Fruit fly (Drosophila melanogaster): ENCODE measurements around the gene CG34408.
A peak's percentile ranks its signal among the peaks of the same experiment; 100 is the strongest.

The CG34408 gene

DNA sequence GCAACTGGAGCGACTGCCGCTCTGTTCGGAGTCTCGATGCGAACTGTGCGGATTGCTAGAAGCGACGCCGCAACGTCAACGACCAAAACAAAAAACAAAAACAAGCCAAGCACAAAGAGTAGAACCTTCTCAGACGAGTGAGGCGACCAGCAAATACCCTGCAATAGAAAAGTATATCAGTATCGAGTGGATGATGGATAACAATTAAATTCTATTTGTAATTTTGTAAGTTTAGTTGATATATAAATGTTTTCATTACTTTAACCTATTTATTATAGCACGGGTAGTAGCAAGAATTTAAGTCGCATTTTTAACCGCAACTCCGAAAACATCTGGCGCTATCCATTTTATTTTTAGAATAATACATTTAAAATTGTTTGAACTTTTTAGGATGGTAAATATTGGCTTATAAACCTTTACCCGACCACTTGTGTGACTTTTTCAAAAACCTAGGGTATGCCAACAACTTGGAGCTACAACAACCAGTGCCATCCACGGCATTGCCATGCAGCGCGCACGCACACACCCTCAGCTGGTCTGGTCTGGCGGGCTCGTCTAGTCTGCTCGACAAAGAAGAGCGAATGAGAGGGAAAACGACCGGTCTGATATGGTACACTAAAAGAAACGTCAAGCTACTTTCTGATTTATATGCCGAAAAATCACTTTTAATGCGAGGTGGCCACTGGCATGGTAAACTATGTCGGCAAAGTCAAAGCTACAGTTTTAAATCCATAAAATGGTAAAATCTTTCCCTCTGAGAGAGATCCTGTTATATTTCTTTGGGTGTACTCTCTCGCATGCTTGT lies 45.5 kb downstream of the CG34408 start, which contains the start of gene CG12643 (continued):
- TF ChIP-seq Hr4 (GFP tag; optimal IDR thresholded peaks at IDR 0.05): peak; percentile 95
- peak; percentile 98 for TF ChIP-seq CG6163 (GFP tag; IDR thresholded peaks at IDR 0.05)
- peak; percentile 86 for TF ChIP-seq CG4318 (GFP tag; optimal IDR thresholded peaks at IDR 0.05)
- peak; percentile 91 for TF ChIP-seq achi (GFP tag; optimal IDR thresholded peaks at IDR 0.05)
- peak; percentile 97 for TF ChIP-seq topi (GFP tag; optimal IDR thresholded peaks at IDR 0.05)
- TF ChIP-seq dsx (GFP tag; optimal IDR thresholded peaks at IDR 0.05; ENCODE audit: poor library complexity, severe bottlenecking): peak; percentile 73
- TF ChIP-seq svp (GFP tag): peak; percentile 98
- TF ChIP-seq Met (GFP tag; optimal IDR thresholded peaks at IDR 0.05): peak; percentile 95
- TF ChIP-seq Sox102F (GFP tag; optimal IDR thresholded peaks at IDR 0.05): peak; percentile 96
- peak; percentile 97 for TF ChIP-seq CG3919 (GFP tag; optimal IDR thresholded peaks at IDR 0.05)
- TF ChIP-seq Lpt (GFP tag; optimal IDR thresholded peaks at IDR 0.05): peak; percentile 96
- peak; percentile 78 for TF ChIP-seq spab (GFP tag; optimal IDR thresholded peaks at IDR 0.05)
- TF ChIP-seq salr (GFP tag; optimal IDR thresholded peaks at IDR 0.05): peak; percentile 86 to 90
- peak; percentile 98 for TF ChIP-seq Hr39 (GFP tag; optimal IDR thresholded peaks at IDR 0.05)
- TF ChIP-seq ss (GFP tag; optimal IDR thresholded peaks at IDR 0.05): peak; percentile 72 to 90
- TF ChIP-seq CG11762 (GFP tag; optimal IDR thresholded peaks at IDR 0.05; ENCODE audit: insufficient read depth): peak; percentile 88
- TF ChIP-seq lz (GFP tag; optimal IDR thresholded peaks at IDR 0.05): peak; percentile 97
- peak; percentile 94 for TF ChIP-seq CG11902 (GFP tag; optimal IDR thresholded peaks at IDR 0.05)
- peak; percentile 95 for TF ChIP-seq pdm3 (GFP tag; optimal IDR thresholded peaks at IDR 0.05)
- TF ChIP-seq CG16779 (tag; optimal IDR thresholded peaks at IDR 0.05): peak; percentile 76
- TF ChIP-seq OdsH (GFP tag; optimal IDR thresholded peaks at IDR 0.05): peak; percentile 93
- TF ChIP-seq Smox (GFP tag; optimal IDR thresholded peaks at IDR 0.05): peak; percentile 96
- TF ChIP-seq esn (GFP tag; optimal IDR thresholded peaks at IDR 0.05): peak; percentile 97
- peak; percentile 72 for TF ChIP-seq CG3032 (tag; optimal IDR thresholded peaks at IDR 0.05)
- TF ChIP-seq eg (GFP tag; IDR thresholded peaks at IDR 0.05): peak; percentile 98
- peak; percentile 49 for TF ChIP-seq CG9139 (GFP tag; optimal IDR thresholded peaks at IDR 0.05)
- TF ChIP-seq CG8319 (GFP tag; optimal IDR thresholded peaks at IDR 0.05): peak; percentile 94
- peak; percentile 88 for TF ChIP-seq CG34406 (GFP tag; optimal IDR thresholded peaks at IDR 0.05)
- TF ChIP-seq CG32006 (GFP tag; optimal IDR thresholded peaks at IDR 0.05): peak; percentile 94
- TF ChIP-seq fkh (GFP tag; optimal IDR thresholded peaks at IDR 0.05): peak; percentile 89

DNA sequence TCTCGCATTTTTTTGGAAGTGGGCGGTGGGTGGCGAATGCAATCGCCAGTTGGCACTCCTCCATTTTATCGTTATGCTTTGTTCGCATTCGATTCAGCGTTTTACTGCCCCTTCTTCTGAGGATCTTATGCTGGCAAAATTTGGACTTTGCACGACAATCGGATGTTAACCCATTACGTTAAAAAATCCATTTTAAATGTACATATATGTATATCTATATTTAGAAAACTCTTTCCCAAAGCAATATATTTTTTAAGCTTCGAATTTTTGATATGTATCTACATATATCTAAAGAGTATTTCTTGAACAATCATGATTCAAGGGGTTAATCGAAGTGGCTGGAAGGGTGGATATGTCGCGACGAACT lies 46.1 kb downstream of the CG34408 start:
- TF ChIP-seq CG8632 (GFP tag; optimal IDR thresholded peaks at IDR 0.05): peak; percentile 19
- no peak for TF ChIP-seq CG11762 (GFP tag; optimal IDR thresholded peaks at IDR 0.05; ENCODE audit: insufficient read depth)
- TF ChIP-seq fd59A (GFP tag; optimal IDR thresholded peaks at IDR 0.05): no peak
- peak; percentile 79 for TF ChIP-seq CG9139 (GFP tag; optimal IDR thresholded peaks at IDR 0.05)
- TF ChIP-seq Sox102F (GFP tag; optimal IDR thresholded peaks at IDR 0.05): peak; percentile 78
- TF ChIP-seq Lpt (GFP tag; optimal IDR thresholded peaks at IDR 0.05): peak; percentile 16
- peak; percentile 9 for TF ChIP-seq CG6792 (GFP tag; optimal IDR thresholded peaks at IDR 0.05)
- peak; percentile 48 for TF ChIP-seq pdm3 (GFP tag; optimal IDR thresholded peaks at IDR 0.05)
- peak; percentile 78 for TF ChIP-seq Eip93F (GFP tag; optimal IDR thresholded peaks at IDR 0.05)
- no peak for TF ChIP-seq Ets21C (GFP tag; optimal IDR thresholded peaks at IDR 0.05)
- peak; percentile 76 for TF ChIP-seq CG6808 (GFP tag; optimal IDR thresholded peaks at IDR 0.05)
- TF ChIP-seq vri (GFP tag; optimal IDR thresholded peaks at IDR 0.05): peak; percentile 65
- TF ChIP-seq CG7368 (GFP tag; optimal IDR thresholded peaks at IDR 0.05): no peak
- no peak for TF ChIP-seq lz (GFP tag; optimal IDR thresholded peaks at IDR 0.05)
- peak; percentile 50 for TF ChIP-seq Smox (GFP tag; optimal IDR thresholded peaks at IDR 0.05)
- peak; percentile 76 for TF ChIP-seq svp (GFP tag)
- TF ChIP-seq dac (GFP tag; optimal IDR thresholded peaks at IDR 0.05): no peak
- peak in 1 of 2 experiments; percentile 59 for TF ChIP-seq salr (GFP tag; optimal IDR thresholded peaks at IDR 0.05)
- peak; percentile 59 for TF ChIP-seq topi (GFP tag; optimal IDR thresholded peaks at IDR 0.05)
- no peak for TF ChIP-seq acj6 (GFP tag; optimal IDR thresholded peaks at IDR 0.05)
- TF ChIP-seq esn (GFP tag; optimal IDR thresholded peaks at IDR 0.05): peak; percentile 28
- peak; percentile 70 for TF ChIP-seq spab (GFP tag; optimal IDR thresholded peaks at IDR 0.05)
- TF ChIP-seq CG32006 (GFP tag; optimal IDR thresholded peaks at IDR 0.05): no peak
- TF ChIP-seq fd85E (GFP tag; optimal IDR thresholded peaks at IDR 0.05): no peak
- TF ChIP-seq eg (GFP tag; IDR thresholded peaks at IDR 0.05): no peak; the same call in 1 of the 3 replicates
- no peak for TF ChIP-seq cyc (GFP tag; optimal IDR thresholded peaks at IDR 0.05)
- TF ChIP-seq net (GFP tag; optimal IDR thresholded peaks at IDR 0.05): peak; percentile 70
- peak; percentile 6 for TF ChIP-seq CG10631 (GFP tag; optimal IDR thresholded peaks at IDR 0.05)
- TF ChIP-seq CG16779 (tag; optimal IDR thresholded peaks at IDR 0.05): peak; percentile 72
- TF ChIP-seq CG31627 (GFP tag; optimal IDR thresholded peaks at IDR 0.05): no peak
- TF ChIP-seq Ets96B (tag; optimal IDR thresholded peaks at IDR 0.05): peak; percentile 56

Measured in whole organism, prepupa.